Worm (Caenorhabditis elegans) whole organism, early embryonic: ENCODE measurements around the gene plc-3.

Experiments
- B0310.2 ChIP-seq: sonication (generic microtip); optimal IDR thresholded peaks from 2 replicates; lab custom pipeline; 2016; ENCODE audit warnings: mild to moderate bottlenecking, missing genetic modification characterization, missing compliant biosample characterization
- F13C5.2 ChIP-seq: sonication (generic microtip); optimal IDR thresholded peaks from 2 replicates; lab custom pipeline; 2017; ENCODE audit warnings: mild to moderate bottlenecking, missing genetic modification characterization, inconsistent platforms, missing compliant biosample characterization
- aly-1 ChIP-seq: sonication (generic microtip); optimal IDR thresholded peaks from 2 replicates; lab custom pipeline; 2016; ENCODE audit warnings: missing genetic modification characterization, missing compliant biosample characterization
- ama-1 ChIP-seq: fragments of 150-350 bp; optimal IDR thresholded peaks from 2 replicates; lab custom pipeline; 2014
- ceh-13 ChIP-seq: fragments of 200-800 bp; sonication (Bioruptor generic); optimal IDR thresholded peaks from 2 replicates; lab custom pipeline; 2018; ENCODE audit warnings: mild to moderate bottlenecking, missing genetic modification characterization, missing compliant biosample characterization
- ceh-36 ChIP-seq: sonication (generic microtip); optimal IDR thresholded peaks from 2 replicates; lab custom pipeline; 2016; ENCODE audit warnings: missing genetic modification characterization, inconsistent platforms, missing compliant biosample characterization
- ets-7 ChIP-seq: sonication (generic microtip); optimal IDR thresholded peaks from 2 replicates; lab custom pipeline; 2016; ENCODE audit warnings: missing genotype, missing genetic modification characterization, missing compliant biosample characterization
- flt-1 ChIP-seq: fragments of 200-800 bp; sonication (Bioruptor generic); IDR thresholded peaks from 2 replicates; pipeline ENCODE4 v1.3.6; 2022; ENCODE audit warnings: missing genetic modification characterization, missing compliant biosample characterization
- hmbx-1 ChIP-seq: sonication (generic microtip); optimal IDR thresholded peaks from 2 replicates; lab custom pipeline; 2016; ENCODE audit warnings: mild to moderate bottlenecking, missing genetic modification characterization, missing compliant biosample characterization
- hmg-4 ChIP-seq: fragments of 200-800 bp; sonication (Bioruptor generic); optimal IDR thresholded peaks from 2 replicates; lab custom pipeline; 2018; ENCODE audit warnings: mild to moderate bottlenecking, missing genetic modification characterization, missing compliant biosample characterization
- hnd-1 ChIP-seq: sonication (generic microtip); optimal IDR thresholded peaks from 2 replicates; lab custom pipeline; 2016; ENCODE audit warnings: missing genetic modification characterization, missing compliant biosample characterization
- pes-1 ChIP-seq: fragments of 200-800 bp; sonication (Bioruptor generic); IDR thresholded peaks from 2 replicates; pipeline ENCODE4 v1.3.6; 2022; ENCODE audit warnings: missing genetic modification reagents, missing genetic modification characterization, missing compliant biosample characterization
- scrt-1 ChIP-seq: fragments of 200-800 bp; sonication (Bioruptor generic); IDR thresholded peaks from 2 replicates; pipeline ENCODE4 v1.3.6; 2022; ENCODE audit warnings: missing genetic modification characterization, missing compliant biosample characterization
- sea-1 ChIP-seq: fragments of 200-800 bp; sonication (Bioruptor generic); conservative IDR thresholded peaks from 2 replicates; pipeline ENCODE4 v1.3.6; 2022; ENCODE audit warnings: missing genetic modification characterization, missing compliant biosample characterization
- tbx-11 ChIP-seq: fragments of 200-800 bp; sonication (Bioruptor generic); IDR thresholded peaks from 2 replicates; pipeline ENCODE4 v1.3.6; 2022; ENCODE audit warnings: missing genetic modification characterization, missing compliant biosample characterization
- tbx-37 ChIP-seq: fragments of 200-800 bp; sonication (Bioruptor generic); conservative IDR thresholded peaks from 2 replicates; pipeline ENCODE4 v1.3.6; 2022; ENCODE audit warnings: missing genetic modification reagents, missing genetic modification characterization, missing compliant biosample characterization
- tra-4 ChIP-seq: sonication (generic microtip); optimal IDR thresholded peaks from 2 replicates; lab custom pipeline; 2017; ENCODE audit warnings: missing genetic modification characterization, missing compliant biosample characterization

Gene plc-3

DNA sequence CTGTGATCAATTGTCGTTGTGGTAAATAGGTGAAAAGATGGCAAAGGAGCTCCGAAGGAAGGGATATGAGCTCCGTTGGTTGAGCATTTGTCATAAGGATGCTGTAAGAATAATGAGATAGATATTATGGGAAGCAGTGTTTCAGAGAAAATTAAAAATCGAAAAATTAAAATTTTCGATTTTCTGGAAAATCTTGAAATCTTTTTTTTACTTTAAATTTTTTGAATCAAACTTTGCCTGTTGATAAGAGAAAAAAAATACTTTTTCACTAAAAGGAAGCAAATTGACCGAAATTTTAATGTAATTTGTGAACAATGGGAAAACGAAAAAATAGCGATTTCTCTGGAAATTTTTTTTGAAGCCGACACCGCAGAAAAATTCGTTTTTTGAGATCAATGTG, 16.9 kb downstream of the plc-3 start, which contains the start of gene mec-15:
Gene mec-15, minus strand, starts transcription at position 101 of the 400 bp plus-strand sequence.
- no peak for TF ChIP-seq flt-1
- no peak for TF ChIP-seq tbx-37 (GFP tag; lab: Robert Waterston, UW)
- TF ChIP-seq ets-7 (tag; lab: Kevin White, UChicago) = no peak
- TF ChIP-seq hmg-4 (GFP tag; lab: Kevin White, UChicago) = no peak
- TF ChIP-seq tra-4 (tag; lab: Kevin White, UChicago) = no peak
- TF ChIP-seq sea-1 = no peak
- no peak for TF ChIP-seq pes-1 (GFP tag; lab: Robert Waterston, UW)
- no peak for TF ChIP-seq hnd-1
- no peak for TF ChIP-seq ceh-36 (tag; lab: Kevin White, UChicago)
- TF ChIP-seq F13C5.2 (tag; lab: Kevin White, UChicago) = no peak
- TF ChIP-seq ama-1 = no peak
- TF ChIP-seq aly-1 (tag; lab: Kevin White, UChicago) = no peak
- no peak for TF ChIP-seq scrt-1 (GFP tag; lab: Robert Waterston, UW)
- TF ChIP-seq tbx-11 (GFP tag; lab: Robert Waterston, UW) = no peak
- no peak for TF ChIP-seq B0310.2 (tag; lab: Kevin White, UChicago)
- TF ChIP-seq ceh-13 (GFP tag; lab: Kevin White, UChicago) = no peak
- TF ChIP-seq hmbx-1 = no peak

DNA sequence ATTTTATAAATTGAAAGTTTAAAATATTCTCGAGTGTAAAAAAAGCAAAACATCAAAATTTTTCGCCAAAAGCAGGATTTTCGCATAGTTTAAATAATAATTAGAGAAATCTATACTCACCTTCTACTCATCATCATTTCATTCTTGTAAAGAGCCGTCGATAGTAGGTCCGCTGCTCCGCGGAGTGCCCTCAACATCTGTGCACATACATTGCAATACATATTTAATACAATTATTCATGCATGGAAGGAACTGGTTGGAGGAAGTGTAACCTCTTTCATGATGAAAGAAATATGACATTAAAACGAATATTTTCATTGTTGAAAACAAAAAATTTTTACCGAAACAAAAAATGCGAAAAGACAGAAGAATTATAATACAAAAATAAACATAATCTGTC, 19.6 kb downstream of the plc-3 start, which contains the start of gene mrps-14:
Gene mrps-14, minus strand, starts transcription at position 197 of the 400 bp plus-strand sequence.
- no peak for TF ChIP-seq tra-4 (tag; lab: Kevin White, UChicago)
- TF ChIP-seq scrt-1 (GFP tag; lab: Robert Waterston, UW) = no peak
- no peak for TF ChIP-seq hmbx-1
- TF ChIP-seq pes-1 (GFP tag; lab: Robert Waterston, UW) = no peak
- no peak for TF ChIP-seq ama-1
- TF ChIP-seq sea-1 = no peak
- TF ChIP-seq ets-7 (tag; lab: Kevin White, UChicago) = no peak
- TF ChIP-seq F13C5.2 (tag; lab: Kevin White, UChicago) = no peak
- no peak for TF ChIP-seq hmg-4 (GFP tag; lab: Kevin White, UChicago)
- no peak for TF ChIP-seq aly-1 (tag; lab: Kevin White, UChicago)
- no peak for TF ChIP-seq ceh-13 (GFP tag; lab: Kevin White, UChicago)
- no peak for TF ChIP-seq ceh-36 (tag; lab: Kevin White, UChicago)
- no peak for TF ChIP-seq flt-1

DNA sequence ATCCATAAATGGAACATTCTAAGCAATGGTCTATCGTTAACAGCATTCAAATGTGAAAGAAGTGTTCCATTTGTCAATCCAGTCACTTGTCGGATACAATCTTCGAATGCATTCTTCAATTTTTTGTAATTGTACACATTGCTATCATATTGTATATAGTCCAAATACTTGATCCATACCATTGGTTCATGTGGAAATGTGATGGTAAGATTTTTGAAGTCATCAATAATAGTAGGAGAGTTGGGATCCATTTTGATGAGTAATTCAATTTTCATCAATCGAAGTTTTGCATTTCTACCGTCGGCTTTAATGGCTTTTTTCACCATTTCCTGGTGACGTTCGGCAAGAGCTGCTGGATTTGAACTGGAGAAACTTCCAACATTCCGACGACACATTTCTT, 22.9 kb downstream of the plc-3 start:
- TF ChIP-seq ama-1 = no peak
- TF ChIP-seq sea-1 = no peak
- no peak for TF ChIP-seq ceh-13 (GFP tag; lab: Kevin White, UChicago)
- TF ChIP-seq ceh-36 (tag; lab: Kevin White, UChicago) = no peak
- TF ChIP-seq flt-1 = no peak
- no peak for TF ChIP-seq pes-1 (GFP tag; lab: Robert Waterston, UW)
- no peak for TF ChIP-seq aly-1 (tag; lab: Kevin White, UChicago)
- TF ChIP-seq tra-4 (tag; lab: Kevin White, UChicago) = no peak
- TF ChIP-seq hnd-1 = no peak
- no peak for TF ChIP-seq tbx-37 (GFP tag; lab: Robert Waterston, UW)
- TF ChIP-seq scrt-1 (GFP tag; lab: Robert Waterston, UW) = no peak
- no peak for TF ChIP-seq hmg-4 (GFP tag; lab: Kevin White, UChicago)
- TF ChIP-seq ets-7 (tag; lab: Kevin White, UChicago) = no peak

DNA sequence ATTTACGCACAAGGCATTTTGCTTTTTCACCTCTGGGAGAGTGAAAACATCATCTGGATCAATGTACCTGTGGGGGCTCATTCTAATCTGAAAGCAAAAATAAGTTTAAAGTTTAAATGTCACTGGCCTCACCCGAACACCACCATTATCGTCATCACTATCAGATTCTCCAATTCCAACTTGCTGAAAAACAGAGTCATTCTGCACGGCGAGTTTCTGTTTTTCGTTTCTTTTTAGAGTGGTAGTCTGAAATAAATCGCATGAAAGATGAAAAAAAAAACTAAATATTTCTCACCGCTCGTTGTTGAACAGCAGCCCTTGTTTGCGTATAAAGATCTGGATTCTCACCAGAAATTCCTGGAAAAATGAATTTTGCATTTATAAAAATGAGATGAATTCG, 24.5 kb downstream of the plc-3 start:
- TF ChIP-seq flt-1 (no peak), aly-1 (tag; lab: Kevin White, UChicago) (no peak), ama-1 (no peak), hmg-4 (GFP tag; lab: Kevin White, UChicago) (no peak)

DNA sequence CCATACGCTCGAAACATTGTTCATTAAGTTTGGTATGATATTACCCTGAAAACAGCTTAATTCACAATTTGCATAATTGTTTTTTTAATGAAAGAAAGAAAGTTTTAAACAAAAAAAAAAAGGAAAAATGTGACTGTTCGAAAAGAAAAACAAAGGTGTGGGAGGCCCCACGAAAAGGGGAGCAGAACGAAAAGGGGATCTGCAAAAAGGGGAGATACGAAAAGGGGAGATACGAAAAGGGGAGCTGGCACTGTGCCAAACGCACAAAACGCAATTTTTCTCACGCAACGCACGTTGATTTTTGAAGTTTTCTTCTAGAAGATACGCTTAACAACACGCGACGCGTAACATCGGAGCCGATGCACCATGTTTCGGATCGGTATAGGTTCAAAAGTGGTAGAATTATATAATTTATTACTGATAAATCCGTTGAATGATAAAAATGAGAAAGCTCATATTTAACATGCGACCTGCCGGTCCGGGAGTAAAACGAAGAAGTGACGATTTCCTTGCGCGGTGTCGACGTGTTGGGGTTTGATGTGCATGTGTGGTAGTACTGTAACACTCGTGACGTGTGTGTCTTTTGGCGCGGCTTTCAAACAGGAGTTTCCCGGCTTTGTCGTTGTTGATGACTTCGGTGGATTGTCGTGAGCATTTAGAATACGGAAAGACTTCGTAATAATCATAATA, 25.1 kb downstream of the plc-3 start, which contains the start of gene nrde-2:
Gene nrde-2, minus strand, starts transcription at position 45 of the 690 bp plus-strand sequence.
- TF ChIP-seq pes-1 (GFP tag; lab: Robert Waterston, UW) (peak; percentile 66; the same call in 1 of the 2 replicates), tbx-37 (GFP tag; lab: Robert Waterston, UW) (peak; percentile 54; the same call in 1 of the 2 replicates), tbx-11 (GFP tag; lab: Robert Waterston, UW) (peak; percentile 56; the same call in 1 of the 2 replicates)

DNA sequence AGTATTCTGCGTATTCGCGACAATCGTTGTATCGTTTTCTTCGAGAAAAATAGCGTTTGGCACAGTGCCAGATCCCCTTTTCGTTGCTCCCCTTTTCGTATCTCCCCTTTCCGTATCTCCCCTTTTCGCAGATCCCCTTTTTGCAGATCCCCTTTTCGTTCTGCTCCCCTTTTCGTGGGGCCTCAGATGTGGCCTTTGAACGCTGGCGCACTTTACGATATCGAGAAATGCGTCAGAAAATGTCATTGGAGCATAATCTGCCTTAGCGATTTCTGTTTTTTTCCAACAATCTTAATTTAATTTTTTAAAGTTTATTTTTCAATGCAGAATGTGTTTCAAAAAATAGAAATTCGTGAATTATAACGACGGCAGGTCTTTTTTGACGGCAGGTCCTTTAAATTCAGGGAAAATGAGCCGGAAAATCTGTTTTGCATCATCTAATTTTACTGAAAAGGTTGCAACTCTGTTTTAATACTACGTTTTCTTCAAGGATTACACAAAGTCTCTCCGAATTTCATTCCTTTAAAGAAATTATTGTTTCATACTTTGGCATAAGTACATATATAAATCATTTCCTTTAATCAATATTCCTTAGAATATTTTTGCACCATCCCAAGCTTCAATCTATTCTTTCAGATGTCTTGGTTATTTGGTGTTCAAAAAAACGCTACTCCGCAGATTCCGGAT, 25.8 kb downstream of the plc-3 start, which contains the start of gene atad-3:
Gene atad-3, plus strand, starts transcription at position 637 of the 687 bp plus-strand sequence.
- TF ChIP-seq hmbx-1 (no peak), tbx-37 (GFP tag; lab: Robert Waterston, UW) (peak; percentile 97), ets-7 (tag; lab: Kevin White, UChicago) (peak; percentile 78), scrt-1 (GFP tag; lab: Robert Waterston, UW) (peak; percentile 87), hmg-4 (GFP tag; lab: Kevin White, UChicago) (peak; percentile 72), B0310.2 (tag; lab: Kevin White, UChicago) (no peak), pes-1 (GFP tag; lab: Robert Waterston, UW) (peak; percentile 94), ama-1 (no peak), hnd-1 (peak; percentile 41), tra-4 (tag; lab: Kevin White, UChicago) (no peak), F13C5.2 (tag; lab: Kevin White, UChicago) (peak; percentile 53), aly-1 (tag; lab: Kevin White, UChicago) (no peak), ceh-36 (tag; lab: Kevin White, UChicago) (peak; percentile 27), sea-1 (peak; percentile 81), flt-1 (peak; percentile 88), ceh-13 (GFP tag; lab: Kevin White, UChicago) (peak; percentile 6), tbx-11 (GFP tag; lab: Robert Waterston, UW) (peak; percentile 88)

DNA sequence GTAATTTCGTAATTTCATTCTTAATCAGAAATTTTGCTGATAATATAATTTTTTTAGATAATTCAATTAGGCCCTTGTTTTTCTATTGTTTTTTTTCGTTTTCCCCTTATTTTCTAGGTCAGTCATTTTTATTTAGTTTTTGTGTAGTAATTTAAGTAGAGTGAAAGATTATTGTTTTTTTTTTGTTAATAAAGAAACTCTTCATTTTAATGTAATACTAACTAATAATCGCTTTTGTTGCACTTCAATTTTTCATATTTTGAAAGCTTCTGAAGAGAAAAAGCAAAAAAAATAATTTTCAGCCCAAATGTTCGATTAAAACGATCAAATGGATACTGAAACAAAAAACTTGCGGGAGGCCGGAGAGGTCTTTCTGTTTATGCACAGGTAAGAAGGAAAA, 28.3 kb downstream of the plc-3 start, which contains the start of gene F54B3.1:
Gene F54B3.1, plus strand, starts transcription at position 301 of the 400 bp plus-strand sequence.
- no peak for TF ChIP-seq aly-1 (tag; lab: Kevin White, UChicago)
- TF ChIP-seq hmg-4 (GFP tag; lab: Kevin White, UChicago) = no peak
- TF ChIP-seq F13C5.2 (tag; lab: Kevin White, UChicago) = no peak
- TF ChIP-seq hmbx-1 = no peak
- no peak for TF ChIP-seq tra-4 (tag; lab: Kevin White, UChicago)
- TF ChIP-seq pes-1 (GFP tag; lab: Robert Waterston, UW) = no peak
- no peak for TF ChIP-seq flt-1
- no peak for TF ChIP-seq hnd-1
- no peak for TF ChIP-seq B0310.2 (tag; lab: Kevin White, UChicago)
- no peak for TF ChIP-seq scrt-1 (GFP tag; lab: Robert Waterston, UW)
